Worm (Caenorhabditis elegans) whole organism, young adult: Measurements from ENCODE around the gene cest-16.

ENCODE experiments used
- C06A6.2 ChIP-seq: fragments of 200-800 bp; sonication (Bioruptor generic); conservative IDR thresholded peaks from 2 replicates; pipeline ENCODE4 v1.3.6; 2022; ENCODE audit warnings: missing genetic modification characterization, missing compliant biosample characterization
- C17E4.6 ChIP-seq: fragments of 200-800 bp; sonication (Bioruptor generic); IDR thresholded peaks from 2 replicates; pipeline ENCODE4 v1.3.6; 2022; ENCODE audit warnings: missing genetic modification reagents, missing genetic modification characterization, missing compliant biosample characterization
- F23B12.7 ChIP-seq: sonication (generic microtip); optimal IDR thresholded peaks from 2 replicates; lab custom pipeline; 2017; ENCODE audit warnings: missing genetic modification characterization, mild to moderate bottlenecking, missing compliant biosample characterization, antibody characterized with exemption, moderate library complexity; ENCODE audit not compliant: insufficient read depth
- Y67H2A.10 ChIP-seq: fragments of 200-800 bp; sonication (Bioruptor generic); conservative IDR thresholded peaks from 2 replicates; pipeline ENCODE4 v1.3.6; 2022; ENCODE audit warnings: missing genetic modification reagents, missing genetic modification characterization, missing compliant biosample characterization
- ama-1 ChIP-seq, 3 experiments: fragments of 150-350 bp in 1 of 3; sonication (generic microtip) in 2 of 3; optimal IDR thresholded peaks; 2 replicates each; lab custom pipeline; 2014 to 2018; ENCODE audit warnings: missing biosample characterization in 2 of 3, missing genetic modification characterization in 2 of 3, missing genetic modification reagents in 2 of 3
- aptf-2 ChIP-seq: fragments of 200-800 bp; sonication (Bioruptor generic); conservative IDR thresholded peaks from 2 replicates; pipeline ENCODE4 v1.3.6; 2022; ENCODE audit warnings: missing genetic modification reagents, missing genetic modification characterization, missing compliant biosample characterization
- atf-7 ChIP-seq: sonication (generic microtip); optimal IDR thresholded peaks from 2 replicates; lab custom pipeline; 2017; ENCODE audit warnings: mild to moderate bottlenecking, missing genetic modification characterization, missing compliant biosample characterization
- attf-6 ChIP-seq: fragments of 200-800 bp; sonication (Bioruptor generic); IDR thresholded peaks from 2 replicates; pipeline ENCODE4 v1.3.6; 2022; ENCODE audit warnings: missing genetic modification reagents, missing genetic modification characterization, missing compliant biosample characterization
- bed-1 ChIP-seq: fragments of 200-800 bp; sonication (Bioruptor generic); IDR thresholded peaks from 2 replicates; pipeline ENCODE4 v1.3.6; 2022; ENCODE audit warnings: missing genetic modification reagents, missing genetic modification characterization, missing compliant biosample characterization
- cebp-1 ChIP-seq, 2 experiments: fragments of 200-800 bp in 1 of 2; sonication (Bioruptor generic) in 1 of 2; sonication (generic microtip) in 1 of 2; IDR thresholded peaks in 1 of 2; optimal IDR thresholded peaks in 1 of 2; 2 replicates each; pipeline versions ENCODE4 v1.3.6 to Lab custom; 2017 to 2022; ENCODE audit warnings: missing compliant biosample characterization in 2 of 2, missing genetic modification characterization in 2 of 2, mild to moderate bottlenecking in 1 of 2, missing genetic modification reagents in 1 of 2, moderate library complexity in 1 of 2
- dpl-1 ChIP-seq: fragments of 150-350 bp; optimal IDR thresholded peaks from 2 replicates; lab custom pipeline; 2014; ENCODE audit warnings: missing biosample characterization, missing genetic modification reagents, missing genetic modification characterization
- egl-18 ChIP-seq: fragments of 200-800 bp; sonication (Bioruptor generic); IDR thresholded peaks from 2 replicates; pipeline ENCODE4 v1.3.6; 2022; ENCODE audit warnings: missing genetic modification reagents, missing genetic modification characterization, missing compliant biosample characterization
- egl-44 ChIP-seq: fragments of 200-800 bp; sonication (Bioruptor generic); IDR thresholded peaks from 2 replicates; pipeline ENCODE4 v1.3.6; 2022; ENCODE audit warnings: missing genetic modification reagents, missing genetic modification characterization, missing compliant biosample characterization
- egrh-3 ChIP-seq: fragments of 200-800 bp; sonication (Bioruptor generic); IDR thresholded peaks from 2 replicates; pipeline ENCODE4 v1.3.6; 2022; ENCODE audit warnings: missing genetic modification reagents, missing genetic modification characterization, missing compliant biosample characterization
- hlh-12 ChIP-seq: sonication (generic microtip); optimal IDR thresholded peaks from 2 replicates; lab custom pipeline; 2016; ENCODE audit warnings: missing genetic modification characterization, missing compliant biosample characterization
- hmg-20 ChIP-seq: fragments of 200-800 bp; sonication (Bioruptor generic); IDR thresholded peaks from 2 replicates; pipeline ENCODE4 v1.3.6; 2022; ENCODE audit warnings: missing genetic modification reagents, missing genetic modification characterization, missing compliant biosample characterization
- hrde-1 ChIP-seq: sonication (generic microtip); optimal IDR thresholded peaks from 2 replicates; lab custom pipeline; 2016; ENCODE audit warnings: missing genetic modification characterization, mild to moderate bottlenecking, missing compliant biosample characterization, moderate library complexity, missing genotype, missing genetic modification reagents, borderline replicate concordance
- lin-35 ChIP-seq, 3 experiments: fragments of 150-350 bp in 2 of 3; sonication (generic microtip) in 1 of 3; optimal IDR thresholded peaks; 2 replicates each; lab custom pipeline; 2014 to 2018; ENCODE audit warnings: missing biosample characterization in 3 of 3, missing genetic modification characterization in 3 of 3, missing genetic modification reagents in 3 of 3
- mcd-1 ChIP-seq: fragments of 200-800 bp; sonication (Bioruptor generic); IDR thresholded peaks from 2 replicates; pipeline ENCODE4 v1.3.6; 2022; ENCODE audit warnings: missing genetic modification reagents, missing genetic modification characterization, missing compliant biosample characterization
- mes-4 ChIP-seq: sonication (generic microtip); optimal IDR thresholded peaks from 2 replicates; lab custom pipeline; 2016; ENCODE audit warnings: missing genotype, missing genetic modification characterization, missing compliant biosample characterization
- nfyb-1 ChIP-seq: fragments of 200-800 bp; sonication (Bioruptor generic); IDR thresholded peaks from 2 replicates; pipeline ENCODE4 v1.3.6; 2022; ENCODE audit warnings: missing genetic modification reagents, missing genetic modification characterization, missing compliant biosample characterization
- nhr-120 ChIP-seq: fragments of 200-800 bp; sonication (Bioruptor generic); IDR thresholded peaks from 2 replicates; pipeline ENCODE4 v1.3.6; 2022; ENCODE audit warnings: missing genetic modification characterization, missing compliant biosample characterization
- nhr-179 ChIP-seq: sonication (generic microtip); optimal IDR thresholded peaks from 2 replicates; lab custom pipeline; 2016; ENCODE audit warnings: mild to moderate bottlenecking, missing genetic modification characterization, missing compliant biosample characterization
- rcor-1 ChIP-seq: fragments of 200-800 bp; sonication (Bioruptor generic); IDR thresholded peaks from 2 replicates; pipeline ENCODE4 v1.3.6; 2022; ENCODE audit warnings: missing genetic modification reagents, missing genetic modification characterization, missing compliant biosample characterization
- repo-1 ChIP-seq: sonication (generic microtip); optimal IDR thresholded peaks from 2 replicates; lab custom pipeline; 2017; ENCODE audit warnings: mild to moderate bottlenecking, missing genetic modification characterization, missing compliant biosample characterization
- snpc-1.3 ChIP-seq: sonication (generic microtip); optimal IDR thresholded peaks from 2 replicates; lab custom pipeline; 2017; ENCODE audit warnings: missing genetic modification characterization, mild to moderate bottlenecking, missing compliant biosample characterization, antibody characterized with exemption, moderate library complexity, missing genotype, missing genetic modification reagents; ENCODE audit not compliant: insufficient read depth
- snpc-3.4 ChIP-seq: sonication (generic microtip); optimal IDR thresholded peaks from 2 replicates; lab custom pipeline; 2017; ENCODE audit warnings: missing genetic modification characterization, mild to moderate bottlenecking, missing compliant biosample characterization, antibody characterized with exemption, moderate library complexity, missing genotype, missing genetic modification reagents
- sptf-2 ChIP-seq: fragments of 200-800 bp; sonication (Bioruptor generic); optimal IDR thresholded peaks from 2 replicates; lab custom pipeline; 2018; ENCODE audit warnings: mild to moderate bottlenecking, missing genetic modification characterization, missing compliant biosample characterization
- tbx-9 ChIP-seq: sonication (generic microtip); optimal IDR thresholded peaks from 2 replicates; lab custom pipeline; 2016; ENCODE audit warnings: borderline replicate concordance, missing genetic modification characterization, inconsistent platforms, missing compliant biosample characterization
- xnd-1 ChIP-seq: sonication (generic microtip); optimal IDR thresholded peaks from 2 replicates; lab custom pipeline; 2016; ENCODE audit warnings: missing genotype, missing genetic modification reagents, missing genetic modification characterization, missing compliant biosample characterization
- zfh-2 ChIP-seq: fragments of 200-800 bp; sonication (Bioruptor generic); conservative IDR thresholded peaks from 2 replicates; pipeline ENCODE4 v1.3.6; 2022; ENCODE audit warnings: missing genetic modification reagents, missing genetic modification characterization, missing compliant biosample characterization
- ztf-18 ChIP-seq: sonication (generic microtip); optimal IDR thresholded peaks from 2 replicates; lab custom pipeline; 2016; ENCODE audit warnings: missing genotype, mild to moderate bottlenecking, missing genetic modification characterization, missing compliant biosample characterization
- ztf-6 ChIP-seq: fragments of 200-800 bp; sonication (Bioruptor generic); IDR thresholded peaks from 2 replicates; pipeline ENCODE4 v1.3.6; 2022; ENCODE audit warnings: missing genetic modification reagents, missing genetic modification characterization, missing compliant biosample characterization

cest-16 gene

ce11 chrX:6278296-6278695 lies 21.4 kb upstream of the cest-16 start:
- no peak for TF ChIP-seq C17E4.6
- no peak for TF ChIP-seq aptf-2 (GFP tag; lab: Robert Waterston, UW)
- no peak for TF ChIP-seq repo-1 (tag; lab: Kevin White, UChicago)
- TF ChIP-seq ama-1 (optimal IDR thresholded peaks at IDR 0.05; lab: Kevin White, UChicago) = no peak
- TF ChIP-seq ama-1 (GFP tag; optimal IDR thresholded peaks at IDR 0.05; lab: Kevin White, UChicago) = no peak
- no peak for TF ChIP-seq ztf-18
- TF ChIP-seq hrde-1 (tag; lab: Kevin White, UChicago) = no peak
- no peak for TF ChIP-seq atf-7 (tag; lab: Kevin White, UChicago)
- no peak for TF ChIP-seq cebp-1 (GFP tag; IDR thresholded peaks at IDR 0.05; lab: Robert Waterston, UW)
- TF ChIP-seq cebp-1 (tag; optimal IDR thresholded peaks at IDR 0.05; lab: Kevin White, UChicago) = no peak
- no peak for TF ChIP-seq C06A6.2 (GFP tag; lab: Robert Waterston, UW)
- no peak for TF ChIP-seq egl-18 (GFP tag; lab: Robert Waterston, UW)
- TF ChIP-seq nfyb-1 = no peak
- no peak for TF ChIP-seq Y67H2A.10
- no peak for TF ChIP-seq nhr-120 (GFP tag; lab: Robert Waterston, UW)
- no peak for TF ChIP-seq snpc-3.4 (tag; lab: Kevin White, UChicago)
- no peak for TF ChIP-seq rcor-1
- no peak for TF ChIP-seq zfh-2 (GFP tag; lab: Robert Waterston, UW)

- no peak for TF ChIP-seq F23B12.7 (tag; lab: Kevin White, UChicago)
- TF ChIP-seq lin-35 (GFP tag; optimal IDR thresholded peaks at IDR 0.05; lab: Kevin White, UChicago) = no peak
- TF ChIP-seq dpl-1 (GFP tag; lab: Kevin White, UChicago) = no peak
- no peak for TF ChIP-seq nhr-179 (tag; lab: Kevin White, UChicago)
- TF ChIP-seq egl-18 (GFP tag; lab: Robert Waterston, UW) = no peak
- TF ChIP-seq hmg-20 (GFP tag; lab: Robert Waterston, UW) = no peak
- no peak for TF ChIP-seq xnd-1
- TF ChIP-seq hlh-12 (tag; lab: Kevin White, UChicago) = no peak
- no peak for TF ChIP-seq C06A6.2 (GFP tag; lab: Robert Waterston, UW)
- TF ChIP-seq egrh-3 (GFP tag; lab: Robert Waterston, UW) = no peak
- TF ChIP-seq snpc-1.3 = no peak
- no peak for TF ChIP-seq egl-44
- TF ChIP-seq zfh-2 (GFP tag; lab: Robert Waterston, UW) = no peak
Measured at ce11 chrX:6279625-6280024, 20.1 kb upstream of the cest-16 start, which contains the start of gene col-166. Gene col-166 (plus strand): TSS chrX:6280016.

- TF ChIP-seq zfh-2 (GFP tag; lab: Robert Waterston, UW) (0 out of 2 replicates have a peak, but pooled peaks have one; percentile 28), egrh-3 (GFP tag; lab: Robert Waterston, UW) (peak; percentile 92)
Measured at ce11 chrX:6280272-6280791, 19.4 kb upstream of the cest-16 start.

DNA sequence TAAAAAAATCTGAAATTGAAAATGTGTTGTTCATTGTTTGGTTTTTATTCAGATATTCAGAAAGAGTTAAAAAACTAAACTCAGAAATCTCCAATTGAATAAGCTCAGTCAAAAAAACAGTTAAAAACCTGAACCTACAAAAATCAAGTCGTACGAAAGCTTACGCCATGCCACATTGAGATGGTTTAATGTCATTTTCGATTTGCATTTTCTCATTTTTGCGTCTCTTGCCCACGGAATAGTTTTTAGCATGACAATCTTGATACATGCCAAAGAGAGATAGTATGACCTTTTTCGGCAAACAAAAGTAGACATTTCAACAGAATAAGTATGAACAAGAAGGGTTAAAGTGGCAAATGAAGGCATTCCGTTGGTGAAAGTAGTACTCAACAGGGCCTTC lies 18.7 kb upstream of the cest-16 start:
- TF ChIP-seq bed-1 (GFP tag; lab: Robert Waterston, UW) (no peak), attf-6 (GFP tag; lab: Robert Waterston, UW) (no peak), sptf-2 (GFP tag; lab: Kevin White, UChicago) (no peak), mes-4 (tag; lab: Kevin White, UChicago) (no peak), mcd-1 (GFP tag; lab: Robert Waterston, UW) (no peak), hlh-12 (tag; lab: Kevin White, UChicago) (no peak), ztf-6 (GFP tag; lab: Robert Waterston, UW) (no peak), tbx-9 (tag; lab: Kevin White, UChicago) (no peak)
